Fruit fly (Drosophila melanogaster): Measurements from ENCODE around the gene Npc2h.

DNA sequence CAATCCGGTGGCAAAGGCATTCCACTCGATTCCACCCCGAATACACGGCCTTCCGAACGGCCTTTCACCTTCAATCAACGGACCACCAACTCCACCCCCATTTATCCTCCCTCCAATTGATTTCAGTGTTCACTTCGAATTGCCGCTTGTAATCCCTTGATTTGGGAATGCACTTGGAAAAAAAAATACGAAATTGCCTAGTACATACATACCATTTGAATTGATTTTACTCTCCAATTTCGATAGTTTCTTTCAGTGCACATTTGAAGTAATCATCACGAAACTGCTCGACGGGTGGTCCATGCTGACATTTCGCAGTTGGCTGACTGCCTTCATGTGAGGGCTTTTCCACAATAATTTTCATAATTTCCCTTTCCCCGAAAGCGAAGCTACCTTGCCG is 46.9 kb downstream of the Npc2h start:
- TF ChIP-seq pho (GFP tag; optimal IDR thresholded peaks at IDR 0.05), result no peak
- no peak for TF ChIP-seq repo (GFP tag; optimal IDR thresholded peaks at IDR 0.05)
- TF ChIP-seq CG2129 (GFP tag; IDR thresholded peaks at IDR 0.05; ENCODE audit: partially characterized antibody), result no peak
- TF ChIP-seq h (optimal IDR thresholded peaks at IDR 0.05), result no peak
- TF ChIP-seq pzg (GFP tag; optimal IDR thresholded peaks at IDR 0.05), result no peak
- TF ChIP-seq usp (GFP tag; optimal IDR thresholded peaks at IDR 0.05), result no peak
- peak; percentile 26 for TF ChIP-seq unpg (GFP tag; optimal IDR thresholded peaks at IDR 0.05)
- no peak for TF ChIP-seq exex (tag; optimal IDR thresholded peaks at IDR 0.05)
- no peak for TF ChIP-seq onecut (GFP tag; IDR thresholded peaks at IDR 0.05)
- TF ChIP-seq Abd-B (GFP tag; optimal IDR thresholded peaks at IDR 0.05), result no peak
- no peak for TF ChIP-seq zen2 (GFP tag; IDR thresholded peaks at IDR 0.05; ENCODE audit: partially characterized antibody)
- no peak for TF ChIP-seq CG30020 (tag; optimal IDR thresholded peaks at IDR 0.05)
- TF ChIP-seq Oaz (GFP tag; IDR thresholded peaks at IDR 0.05), result no peak

Data from whole organism, embryonic.